Fruit fly (Drosophila melanogaster) Kc167 (cell line): ENCODE data around the gene CG9331.

ENCODE experiments used
- Myc ChIP-seq: fragments of >200 bp; optimal IDR thresholded peaks from 2 replicates; lab custom pipeline; 2017; ENCODE audit warnings: missing external identifiers
- Sin3A ChIP-seq: fragments of >200 bp; optimal IDR thresholded peaks from 2 replicates; lab custom pipeline; 2018; ENCODE audit warnings: missing external identifiers
- h ChIP-seq: fragments of >200 bp; optimal IDR thresholded peaks from 3 replicates; lab custom pipeline; 2018; ENCODE audit warnings: missing external identifiers
- insv ChIP-seq: fragments of >200 bp; optimal IDR thresholded peaks from 3 replicates; lab custom pipeline; 2018; ENCODE audit warnings: missing external identifiers
- psq ChIP-seq: fragments of >200 bp; optimal IDR thresholded peaks from 2 replicates; lab custom pipeline; 2017; ENCODE audit warnings: missing external identifiers
- ttk ChIP-seq: sonication (Bioruptor generic); optimal IDR thresholded peaks from 2 replicates; lab custom pipeline; 2017; ENCODE audit warnings: missing external identifiers

Gene CG9331

dm6 chr2L:20858371-20859340 is 36.0 kb downstream of the CG9331 start, which contains the start of gene bero:
Gene bero, plus strand, starts transcription at chr2L:20858695.
- TF ChIP-seq insv (lab: Kevin White, UChicago) (no peak), h (lab: Kevin White, UChicago) (no peak), psq (lab: Kevin White, UChicago) (no peak), ttk (no peak), Sin3A (no peak)

DNA sequence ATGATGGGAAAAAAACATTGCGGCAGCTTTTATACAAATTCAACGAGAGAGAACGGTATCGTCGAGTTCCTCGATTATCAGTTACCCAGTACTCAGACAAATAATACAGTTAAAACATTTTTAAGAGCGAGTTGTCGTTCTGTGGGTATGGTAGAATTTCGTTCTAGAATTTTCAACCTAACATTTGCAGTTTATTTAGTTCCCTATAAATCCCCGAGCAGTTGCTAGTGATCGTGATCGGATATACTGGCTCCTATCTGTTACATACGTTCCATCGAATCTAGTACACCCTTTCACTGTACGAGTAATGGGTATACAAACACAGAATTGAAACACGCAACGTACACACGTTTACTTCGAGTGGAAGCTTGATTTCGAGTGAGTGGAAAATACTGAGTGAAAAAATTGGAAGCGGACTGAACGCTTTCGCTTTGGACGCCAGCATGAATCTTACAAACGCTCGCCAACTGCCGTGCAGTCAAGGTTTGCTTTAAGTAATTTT is 42.2 kb downstream of the CG9331 start, which contains the start of gene CG9338:
TSS of gene CG9338 (plus strand) at position 452 of the 502 bp plus-strand sequence.
- no peak for TF ChIP-seq psq (lab: Kevin White, UChicago)
- no peak for TF ChIP-seq insv (lab: Kevin White, UChicago)
- TF ChIP-seq Sin3A, result no peak
- TF ChIP-seq h (lab: Kevin White, UChicago), result no peak
- no peak for TF ChIP-seq Myc (lab: Kevin White, UChicago)
- no peak for TF ChIP-seq ttk

dm6 chr2L:20867381-20867780 is 44.8 kb downstream of the CG9331 start, which contains the start of gene CG31675:
Gene CG31675, plus strand, starts transcription at chr2L:20867755.
- no peak for TF ChIP-seq h (lab: Kevin White, UChicago)
- no peak for TF ChIP-seq Myc (lab: Kevin White, UChicago)
- no peak for TF ChIP-seq Sin3A
- TF ChIP-seq psq (lab: Kevin White, UChicago), result no peak
- no peak for TF ChIP-seq insv (lab: Kevin White, UChicago)
- TF ChIP-seq ttk, result no peak

dm6 chr2L:20868921-20869320 is 46.3 kb downstream of the CG9331 start:
- no peak for TF ChIP-seq Myc (lab: Kevin White, UChicago)
- TF ChIP-seq h (lab: Kevin White, UChicago), result no peak
- no peak for TF ChIP-seq Sin3A
- TF ChIP-seq psq (lab: Kevin White, UChicago), result no peak
- TF ChIP-seq ttk, result no peak
- TF ChIP-seq insv (lab: Kevin White, UChicago), result no peak

- TF ChIP-seq h (lab: Kevin White, UChicago) (no peak), psq (lab: Kevin White, UChicago) (no peak), Myc (lab: Kevin White, UChicago) (no peak), ttk (no peak)
Observed at dm6 chr2L:20869804-20870295, 47.2 kb downstream of the CG9331 start, which contains the start of gene CG14401. Gene CG14401, plus strand, starts transcription at chr2L:20869854.

DNA sequence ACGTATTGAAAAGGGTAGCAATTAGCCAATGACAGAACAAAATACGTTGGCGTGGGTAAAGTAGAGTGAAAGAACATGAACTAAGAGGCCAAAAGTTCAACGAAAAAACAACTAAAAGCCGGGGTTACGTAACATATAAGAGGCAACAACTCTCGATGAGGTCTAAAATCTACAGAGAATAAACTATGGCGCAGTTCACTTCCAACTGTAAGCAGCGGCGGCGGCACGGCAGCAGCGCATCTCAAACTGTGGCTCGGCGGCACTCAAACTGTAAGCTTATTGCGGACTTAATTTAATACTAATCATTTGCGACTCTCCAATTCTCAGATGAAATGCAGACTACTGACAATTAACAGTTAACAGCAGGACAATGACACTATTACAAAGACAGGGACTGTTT is 51.9 kb downstream of the CG9331 start:
- TF ChIP-seq ttk (no peak), psq (lab: Kevin White, UChicago) (no peak), Sin3A (no peak), Myc (lab: Kevin White, UChicago) (no peak), insv (lab: Kevin White, UChicago) (no peak), h (lab: Kevin White, UChicago) (no peak)
